Fruit fly (Drosophila melanogaster): ENCODE measurements around the gene BBS5.

dm6 chr3R:4816018-4816417 is at the start of gene BBS5:
- TF ChIP-seq CG15601 (tag; optimal IDR thresholded peaks at IDR 0.05) (no peak), CG7271 (tag; optimal IDR thresholded peaks at IDR 0.05) (no peak), CG3407 (GFP tag; optimal IDR thresholded peaks at IDR 0.05) (no peak), CG1024 (GFP tag; IDR thresholded peaks at IDR 0.05) (no peak), vvl (GFP tag; IDR thresholded peaks at IDR 0.05) (no peak), Hr78 (GFP tag; optimal IDR thresholded peaks at IDR 0.05) (no peak), Side (GFP tag; optimal IDR thresholded peaks at IDR 0.05) (no peak), HLH4C (GFP tag; IDR thresholded peaks at IDR 0.05; ENCODE audit: partially characterized antibody) (no peak), bcd (GFP tag; optimal IDR thresholded peaks at IDR 0.05) (no peak)
